Fruit fly (Drosophila melanogaster): ENCODE results near the gene ck.

DNA sequence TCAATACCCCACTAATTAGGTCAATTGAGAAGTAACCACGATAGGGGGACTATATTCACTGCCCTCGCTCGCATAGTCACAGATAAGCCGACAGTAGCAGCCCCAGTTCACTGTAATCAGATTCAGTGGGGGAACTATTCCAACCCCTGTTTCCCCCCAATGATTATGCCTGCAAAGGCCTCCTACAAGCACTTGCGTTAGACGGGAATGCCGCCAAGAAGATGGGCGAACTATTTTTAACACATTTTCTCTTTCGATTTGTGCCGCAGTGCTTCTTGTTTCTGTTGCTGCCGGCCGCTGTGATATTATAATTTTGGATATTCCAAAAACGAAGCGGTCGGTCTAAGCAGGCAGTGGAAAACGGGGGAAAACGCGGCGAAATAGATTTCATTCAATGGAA lies 8.0 kb upstream of the ck start:
- TF ChIP-seq CTCF (optimal IDR thresholded peaks at IDR 0.05) = no peak
- no peak for TF ChIP-seq CG8478 (optimal IDR thresholded peaks at IDR 0.05)
